Fruit fly (Drosophila melanogaster) whole organism, embryonic: ENCODE data around the gene arg.

ENCODE experiments used
- Ada2b ChIP-seq: fragments of 200-800 bp; sonication (Bioruptor generic); IDR thresholded peaks from 2 replicates; pipeline ENCODE4 v1.3.6; 2022; ENCODE audit warnings: missing biosample characterization, missing genetic modification characterization
- Atf3 ChIP-seq: fragments of 200-800 bp; sonication (Bioruptor generic); optimal IDR thresholded peaks from 3 replicates; lab custom pipeline; 2016; ENCODE audit warnings: missing biosample characterization, missing genetic modification characterization
- BEAF-32 ChIP-seq: fragments of 200-800 bp; sonication (Bioruptor generic); optimal IDR thresholded peaks from 3 replicates; lab custom pipeline; 2017; ENCODE audit warnings: missing biosample characterization, missing genetic modification characterization, mild to moderate bottlenecking, moderate library complexity, missing genetic modification reagents
- CG11085 ChIP-seq: fragments of 200-800 bp; sonication (Bioruptor generic); IDR thresholded peaks from 2 replicates; pipeline ENCODE4 v1.3.6; 2022; ENCODE audit warnings: missing biosample characterization, missing genetic modification characterization
- CG13424 ChIP-seq: fragments of 200-800 bp; sonication (Bioruptor generic); optimal IDR thresholded peaks from 2 replicates; lab custom pipeline; 2019; ENCODE audit warnings: missing biosample characterization, mild to moderate bottlenecking, missing genetic modification characterization, moderate library complexity
- CG16779 ChIP-seq: fragments of 200-800 bp; sonication (Bioruptor generic); IDR thresholded peaks from 2 replicates; pipeline ENCODE4 v1.3.6; 2022; ENCODE audit warnings: missing biosample characterization, missing genetic modification characterization
- CG17385 ChIP-seq: fragments of 200-800 bp; sonication (Bioruptor generic); optimal IDR thresholded peaks from 3 replicates; lab custom pipeline; 2018; ENCODE audit warnings: missing biosample characterization, mild to moderate bottlenecking, missing genetic modification characterization
- CG2712 ChIP-seq: fragments of 200-800 bp; optimal IDR thresholded peaks from 3 replicates; lab custom pipeline; 2019; ENCODE audit warnings: missing biosample characterization, mild to moderate bottlenecking, missing genetic modification characterization, moderate library complexity
- CG31224 ChIP-seq: fragments of 200-800 bp; sonication (Bioruptor generic); IDR thresholded peaks from 2 replicates; pipeline ENCODE4 v1.3.6; 2022; ENCODE audit warnings: missing biosample characterization, missing genetic modification characterization
- CG32772 ChIP-seq: fragments of 200-800 bp; sonication (Bioruptor generic); IDR thresholded peaks from 2 replicates; pipeline ENCODE4 v1.3.6; 2022; ENCODE audit warnings: missing biosample characterization, missing genetic modification characterization
- CG33213 ChIP-seq: fragments of 200-800 bp; sonication (Bioruptor generic); optimal IDR thresholded peaks from 3 replicates; lab custom pipeline; 2016; ENCODE audit warnings: missing biosample characterization, missing genetic modification characterization
- CG4328 ChIP-seq: fragments of 200-800 bp; sonication (Bioruptor generic); optimal IDR thresholded peaks from 3 replicates; lab custom pipeline; 2017; ENCODE audit warnings: missing biosample characterization, missing genetic modification reagents, missing genetic modification characterization
- CG4820 ChIP-seq: fragments of 200-800 bp; sonication (Bioruptor generic); optimal IDR thresholded peaks from 3 replicates; lab custom pipeline; 2016; ENCODE audit warnings: missing biosample characterization, missing genetic modification characterization
- CG6683 ChIP-seq: fragments of 200-800 bp; sonication (Bioruptor generic); optimal IDR thresholded peaks from 2 replicates; lab custom pipeline; 2017; ENCODE audit warnings: missing biosample characterization, mild to moderate bottlenecking, missing genetic modification characterization, missing genetic modification reagents
- CG7357 ChIP-seq: fragments of 200-800 bp; sonication (Bioruptor generic); IDR thresholded peaks from 3 replicates; pipeline ENCODE4 v1.3.6; 2022; ENCODE audit warnings: missing biosample characterization, missing genetic modification characterization
- CG7786 ChIP-seq: fragments of 200-800 bp; sonication (Bioruptor generic); optimal IDR thresholded peaks from 2 replicates; lab custom pipeline; 2016; ENCODE audit warnings: missing biosample characterization, missing genetic modification characterization
- CG8478 ChIP-seq: fragments of >200 bp; optimal IDR thresholded peaks from 2 replicates; lab custom pipeline; 2018
- Dad ChIP-seq: fragments of 200-800 bp; sonication (Bioruptor generic); optimal IDR thresholded peaks from 3 replicates; lab custom pipeline; 2016; ENCODE audit warnings: missing biosample characterization, missing genetic modification characterization
- Drgx ChIP-seq: fragments of 200-800 bp; sonication (Bioruptor generic); IDR thresholded peaks from 2 replicates; pipeline ENCODE4 v1.3.6; 2022; ENCODE audit warnings: missing biosample characterization, missing genetic modification characterization
- E2f2 ChIP-seq: fragments of 200-800 bp; sonication (Bioruptor generic); IDR thresholded peaks from 2 replicates; pipeline ENCODE4 v1.3.6; 2022; ENCODE audit warnings: missing biosample characterization, missing genetic modification characterization
- Ets65A ChIP-seq: fragments of 200-800 bp; sonication (Bioruptor generic); peaks from one replicate; lab custom pipeline; 2016; ENCODE audit warnings: missing biosample characterization, missing genetic modification characterization
- Fer3 ChIP-seq: fragments of 200-800 bp; sonication (Bioruptor generic); optimal IDR thresholded peaks from 2 replicates; lab custom pipeline; 2018; ENCODE audit warnings: missing biosample characterization, mild to moderate bottlenecking, missing genetic modification characterization, moderate library complexity
- GATAe ChIP-seq: fragments of 200-800 bp; sonication (Bioruptor generic); conservative IDR thresholded peaks from 2 replicates; pipeline ENCODE4 v1.3.6; 2022; ENCODE audit warnings: missing biosample characterization, missing genetic modification characterization
- H2.0 ChIP-seq: fragments of 200-800 bp; sonication (Bioruptor generic); IDR thresholded peaks from 2 replicates; pipeline ENCODE4 v1.3.6; 2022; ENCODE audit warnings: missing biosample characterization, missing genetic modification characterization
- Hr39 ChIP-seq: fragments of >200 bp; optimal IDR thresholded peaks from 2 replicates; lab custom pipeline; 2017
- Lim3 ChIP-seq: fragments of 200-800 bp; sonication (Bioruptor generic); IDR thresholded peaks from 2 replicates; pipeline ENCODE4 v1.3.6; 2022; ENCODE audit warnings: missing biosample characterization, missing genetic modification characterization
- MBD-R2 ChIP-seq: fragments of 200-800 bp; sonication (Bioruptor generic); IDR thresholded peaks from 2 replicates; pipeline ENCODE4 v1.3.6; 2022; ENCODE audit warnings: missing biosample characterization, missing genetic modification characterization
- NC2β ChIP-seq: fragments of 200-800 bp; sonication (Bioruptor generic); optimal IDR thresholded peaks from 2 replicates; lab custom pipeline; 2016; ENCODE audit warnings: missing biosample characterization, missing genetic modification characterization
- NK7.1 ChIP-seq: fragments of 200-800 bp; sonication (Bioruptor generic); optimal IDR thresholded peaks from 3 replicates; lab custom pipeline; 2016; ENCODE audit warnings: missing biosample characterization, missing genetic modification characterization
- Sox100B ChIP-seq: fragments of 200-800 bp; sonication (Bioruptor generic); optimal IDR thresholded peaks from 3 replicates; lab custom pipeline; 2018; ENCODE audit warnings: missing biosample characterization, mild to moderate bottlenecking, missing genetic modification characterization
- Sox102F ChIP-seq: fragments of 200-800 bp; sonication (Bioruptor generic); optimal IDR thresholded peaks from 2 replicates; lab custom pipeline; 2018; ENCODE audit warnings: missing biosample characterization, mild to moderate bottlenecking, missing genetic modification characterization, moderate library complexity
- Ssrp ChIP-seq: fragments of 200-800 bp; sonication (Bioruptor generic); optimal IDR thresholded peaks from 2 replicates; lab custom pipeline; 2018; ENCODE audit warnings: missing biosample characterization, mild to moderate bottlenecking, missing genetic modification characterization, moderate library complexity
- bbx ChIP-seq: fragments of 200-800 bp; sonication (Bioruptor generic); IDR thresholded peaks from 2 replicates; pipeline ENCODE4 v1.3.6; 2022; ENCODE audit warnings: missing biosample characterization, missing genetic modification characterization; ENCODE audit not compliant: partially characterized antibody
- bcd ChIP-seq: fragments of 200-800 bp; sonication (Bioruptor generic); optimal IDR thresholded peaks from 2 replicates; lab custom pipeline; 2017; ENCODE audit warnings: missing biosample characterization, mild to moderate bottlenecking, missing genetic modification characterization
- btn ChIP-seq: fragments of 200-800 bp; sonication (Bioruptor generic); optimal IDR thresholded peaks from 2 replicates; lab custom pipeline; 2016; ENCODE audit warnings: missing biosample characterization, missing genetic modification characterization
- chinmo ChIP-seq: fragments of 200-800 bp; sonication (Bioruptor generic); IDR thresholded peaks from 4 replicates; pipeline ENCODE4 v1.3.6; 2022; ENCODE audit warnings: missing biosample characterization, missing genetic modification characterization; ENCODE audit not compliant: partially characterized antibody
- crp ChIP-seq, 2 experiments: fragments of 200-800 bp; sonication (Bioruptor generic); optimal IDR thresholded peaks; 2 replicates in 1 of 2; 3 replicates in 1 of 2; lab custom pipeline; 2017; ENCODE audit warnings: missing biosample characterization in 2 of 2, missing genetic modification characterization in 2 of 2, mild to moderate bottlenecking in 1 of 2, moderate library complexity in 1 of 2
- fd3F ChIP-seq: fragments of 200-800 bp; sonication (Bioruptor generic); optimal IDR thresholded peaks from 2 replicates; lab custom pipeline; 2018; ENCODE audit warnings: missing biosample characterization, mild to moderate bottlenecking, missing genetic modification characterization, moderate library complexity
- gce ChIP-seq: fragments of 200-800 bp; sonication (Bioruptor generic); IDR thresholded peaks from 3 replicates; pipeline ENCODE4 v1.3.6; 2022; ENCODE audit warnings: missing biosample characterization, missing genetic modification characterization
- grn ChIP-seq: fragments of 200-800 bp; sonication (Bioruptor generic); optimal IDR thresholded peaks from 3 replicates; lab custom pipeline; 2017; ENCODE audit warnings: missing biosample characterization, missing genetic modification characterization
- gsb-n ChIP-seq: fragments of 200-800 bp; sonication (Bioruptor generic); optimal IDR thresholded peaks from 3 replicates; lab custom pipeline; 2018; ENCODE audit warnings: missing biosample characterization, mild to moderate bottlenecking, missing genetic modification characterization
- gt ChIP-seq: fragments of 200-800 bp; sonication (Bioruptor generic); IDR thresholded peaks from 2 replicates; pipeline ENCODE4 v1.3.6; 2022; ENCODE audit warnings: missing biosample characterization, missing genetic modification characterization
- her ChIP-seq: fragments of 200-800 bp; sonication (Bioruptor generic); optimal IDR thresholded peaks from 2 replicates; lab custom pipeline; 2016; ENCODE audit warnings: missing biosample characterization, missing genetic modification characterization
- nerfin-1 ChIP-seq: fragments of 200-800 bp; sonication (Bioruptor generic); optimal IDR thresholded peaks from 3 replicates; lab custom pipeline; 2019; ENCODE audit warnings: missing biosample characterization, mild to moderate bottlenecking, missing genetic modification characterization, moderate library complexity
- otp ChIP-seq: fragments of 200-800 bp; sonication (Bioruptor generic); IDR thresholded peaks from 3 replicates; pipeline ENCODE4, ENCODE4 v1.3.6; 2022; ENCODE audit warnings: missing biosample characterization, missing genetic modification characterization
- pros ChIP-seq: fragments of 200-800 bp; sonication (Bioruptor generic); optimal IDR thresholded peaks from 3 replicates; lab custom pipeline; 2019; ENCODE audit warnings: missing biosample characterization, mild to moderate bottlenecking, missing genetic modification characterization, moderate library complexity
- sima ChIP-seq: fragments of 200-800 bp; sonication (Bioruptor generic); optimal IDR thresholded peaks from 2 replicates; lab custom pipeline; 2016; ENCODE audit warnings: missing biosample characterization, missing genetic modification characterization
- sna ChIP-seq: fragments of 200-800 bp; sonication (Bioruptor generic); IDR thresholded peaks from 2 replicates; pipeline ENCODE4 v1.3.6; 2022; ENCODE audit warnings: missing biosample characterization, missing genetic modification characterization; ENCODE audit not compliant: partially characterized antibody
- tin ChIP-seq: fragments of 200-800 bp; sonication (Bioruptor generic); optimal IDR thresholded peaks from 3 replicates; lab custom pipeline; 2016; ENCODE audit warnings: missing biosample characterization, missing genetic modification characterization
- tio ChIP-seq: fragments of 200-800 bp; sonication (Bioruptor generic); optimal IDR thresholded peaks from 2 replicates; lab custom pipeline; 2017; ENCODE audit warnings: missing biosample characterization, missing genetic modification characterization, inconsistent platforms

Gene arg

dm6 chrX:522357-523043, 13.3 kb downstream of the arg start (continued):
- peak; percentile 81 for TF ChIP-seq CG33213
- TF ChIP-seq gsb-n (tag; lab: Kevin White, UChicago) = peak; percentile 32
- TF ChIP-seq sna (GFP tag; lab: Robert Waterston, UW) = no peak; the same call in 1 of the 2 replicates
- TF ChIP-seq NK7.1 = peak; percentile 47
- TF ChIP-seq Fer3 (tag; lab: Kevin White, UChicago) = peak; percentile 86
- peak; percentile 6 for TF ChIP-seq CG8478 (lab: Kevin White, UChicago)
- TF ChIP-seq Hr39 (lab: Kevin White, UChicago) = no peak
- TF ChIP-seq crp (GFP tag; optimal IDR thresholded peaks at IDR 0.05; lab: Kevin White, UChicago) = peak in 1 of 2 experiments; percentile 6
- TF ChIP-seq pros = peak; percentile 9
- TF ChIP-seq Dad = peak; percentile 80
- peak; percentile 95 for TF ChIP-seq Ets65A (GFP tag; lab: Kevin White, UChicago)
- TF ChIP-seq sima (GFP tag; lab: Kevin White, UChicago) = peak; percentile 54
- TF ChIP-seq CG4820 = peak; percentile 52
- TF ChIP-seq CG31224 (GFP tag; lab: Robert Waterston, UW) = peak; percentile 67
- TF ChIP-seq CG4328 (GFP tag; lab: Kevin White, UChicago) = peak; percentile 81
- TF ChIP-seq fd3F = peak; percentile 71
- no peak for TF ChIP-seq Sox100B (GFP tag; lab: Kevin White, UChicago)
- peak; percentile 86; the same call in 3 of the 4 replicates for TF ChIP-seq chinmo (GFP tag; lab: Robert Waterston, UW)
- TF ChIP-seq Sox102F (GFP tag; lab: Kevin White, UChicago) = peak; percentile 68
- TF ChIP-seq MBD-R2 (GFP tag; lab: Robert Waterston, UW) = peak; percentile 69
- TF ChIP-seq CG11085 (GFP tag; lab: Robert Waterston, UW) = peak; percentile 87
- TF ChIP-seq bcd (GFP tag; lab: Kevin White, UChicago) = peak; percentile 74
- peak; percentile 69 for TF ChIP-seq CG17385 (GFP tag; lab: Kevin White, UChicago)
- no peak; the same call in 1 of the 2 replicates for TF ChIP-seq GATAe (GFP tag; lab: Robert Waterston, UW)
- TF ChIP-seq otp (GFP tag; lab: Robert Waterston, UW) = peak; percentile 80; the same call in 2 of the 3 replicates
- peak; percentile 60; the same call in 1 of the 2 replicates for TF ChIP-seq gt (GFP tag; lab: Robert Waterston, UW)
- TF ChIP-seq gce (GFP tag; lab: Robert Waterston, UW) = peak; percentile 66; the same call in 1 of the 3 replicates
- TF ChIP-seq tio (GFP tag; lab: Kevin White, UChicago) = peak; percentile 22
- no peak for TF ChIP-seq Lim3 (GFP tag; lab: Robert Waterston, UW)
- TF ChIP-seq Atf3 (GFP tag; lab: Kevin White, UChicago) = peak; percentile 63
- peak; percentile 85 for TF ChIP-seq Ada2b (GFP tag; lab: Robert Waterston, UW)
- TF ChIP-seq grn (GFP tag; lab: Kevin White, UChicago) = peak; percentile 32
- peak; percentile 58; the same call in 1 of the 2 replicates for TF ChIP-seq bbx (GFP tag; lab: Robert Waterston, UW)
- peak; percentile 81 for TF ChIP-seq Drgx (GFP tag; lab: Robert Waterston, UW)
- TF ChIP-seq CG16779 (GFP tag; lab: Robert Waterston, UW) = peak; percentile 93
- peak; percentile 49; the same call in 1 of the 2 replicates for TF ChIP-seq E2f2 (GFP tag; lab: Robert Waterston, UW)
- TF ChIP-seq NC2β (GFP tag; lab: Kevin White, UChicago) = peak; percentile 84
- TF ChIP-seq CG32772 (GFP tag; lab: Robert Waterston, UW) = peak; percentile 71
- TF ChIP-seq her (GFP tag; lab: Kevin White, UChicago) = peak; percentile 93
- no peak for TF ChIP-seq CG7357 (GFP tag; lab: Robert Waterston, UW)
- peak; percentile 92 for TF ChIP-seq CG7786 (GFP tag; lab: Kevin White, UChicago)
- no peak for TF ChIP-seq BEAF-32 (GFP tag; lab: Kevin White, UChicago)
- peak; percentile 3 for TF ChIP-seq btn (GFP tag; lab: Kevin White, UChicago)
- peak; percentile 26 for TF ChIP-seq Ssrp (tag; lab: Kevin White, UChicago)
- peak; percentile 46 for TF ChIP-seq nerfin-1 (tag; lab: Kevin White, UChicago)
- TF ChIP-seq tin (GFP tag; lab: Kevin White, UChicago) = peak; percentile 90
- peak; percentile 86 for TF ChIP-seq H2.0 (GFP tag; lab: Robert Waterston, UW)
- peak; percentile 55 for TF ChIP-seq CG6683 (GFP tag; lab: Kevin White, UChicago)
- peak; percentile 74 for TF ChIP-seq CG2712 (tag; lab: Kevin White, UChicago)
- TF ChIP-seq CG13424 (tag; lab: Kevin White, UChicago) = peak; percentile 84
